Fruit fly (Drosophila melanogaster) whole organism, embryonic: ENCODE measurements around the gene CG11267.

Experiments used
- Abd-B ChIP-seq: fragments of 200-800 bp; sonication (Bioruptor generic); optimal IDR thresholded peaks from 2 replicates; lab custom pipeline; 2018; ENCODE audit warnings: missing biosample characterization, mild to moderate bottlenecking, missing genetic modification characterization, moderate library complexity
- Atf-2 ChIP-seq: fragments of 200-800 bp; sonication (Bioruptor generic); optimal IDR thresholded peaks from 2 replicates; lab custom pipeline; 2016; ENCODE audit warnings: missing biosample characterization, missing genetic modification characterization
- BEAF-32 ChIP-seq: fragments of 200-800 bp; sonication (Bioruptor generic); optimal IDR thresholded peaks from 3 replicates; lab custom pipeline; 2017; ENCODE audit warnings: missing biosample characterization, missing genetic modification characterization, mild to moderate bottlenecking, moderate library complexity, missing genetic modification reagents
- CG10979 ChIP-seq: fragments of 200-800 bp; sonication (Bioruptor generic); optimal IDR thresholded peaks from 2 replicates; lab custom pipeline; 2018; ENCODE audit warnings: missing biosample characterization, mild to moderate bottlenecking, missing genetic modification characterization, moderate library complexity
- CG11504 ChIP-seq: fragments of 200-800 bp; sonication (Bioruptor generic); optimal IDR thresholded peaks from 3 replicates; lab custom pipeline; 2019; ENCODE audit warnings: missing biosample characterization, mild to moderate bottlenecking, missing genetic modification characterization, moderate library complexity
- CG11560 ChIP-seq: fragments of 200-800 bp; sonication (Bioruptor generic); IDR thresholded peaks from 3 replicates; pipeline ENCODE4 v1.3.6; 2022; ENCODE audit warnings: missing biosample characterization, missing genetic modification characterization
- CG11723 ChIP-seq: fragments of 200-800 bp; sonication (Bioruptor generic); optimal IDR thresholded peaks from 2 replicates; lab custom pipeline; 2017; ENCODE audit warnings: missing biosample characterization, mild to moderate bottlenecking, missing genetic modification characterization
- CG12744 ChIP-seq: fragments of 200-800 bp; sonication (Bioruptor generic); optimal IDR thresholded peaks from 2 replicates; lab custom pipeline; 2016; ENCODE audit warnings: missing biosample characterization, missing genetic modification characterization
- CG15269 ChIP-seq: fragments of 200-800 bp; sonication (Bioruptor generic); optimal IDR thresholded peaks from 2 replicates; lab custom pipeline; 2018; ENCODE audit warnings: missing biosample characterization, mild to moderate bottlenecking, missing genetic modification characterization, moderate library complexity
- CG17568 ChIP-seq: fragments of 200-800 bp; sonication (Bioruptor generic); optimal IDR thresholded peaks from 2 replicates; lab custom pipeline; 2018; ENCODE audit warnings: missing biosample characterization, mild to moderate bottlenecking, missing genetic modification characterization, moderate library complexity
- CG17829 ChIP-seq: fragments of 200-800 bp; optimal IDR thresholded peaks from 2 replicates; lab custom pipeline; 2019; ENCODE audit warnings: missing biosample characterization, mild to moderate bottlenecking, missing genetic modification characterization, moderate library complexity
- CG18764 ChIP-seq: fragments of 200-800 bp; sonication (Bioruptor generic); optimal IDR thresholded peaks from 3 replicates; lab custom pipeline; 2016; ENCODE audit warnings: missing biosample characterization, missing genetic modification characterization
- CG30403 ChIP-seq: fragments of 200-800 bp; sonication (Bioruptor generic); optimal IDR thresholded peaks from 3 replicates; lab custom pipeline; 2016; ENCODE audit warnings: missing biosample characterization, missing genetic modification characterization
- CG4707 ChIP-seq: fragments of 200-800 bp; sonication (Bioruptor generic); optimal IDR thresholded peaks from 2 replicates; lab custom pipeline; 2018; ENCODE audit warnings: missing biosample characterization, mild to moderate bottlenecking, missing genetic modification characterization, moderate library complexity
- CG8924 ChIP-seq: fragments of 200-800 bp; optimal IDR thresholded peaks from 3 replicates; lab custom pipeline; 2019; ENCODE audit warnings: missing biosample characterization, mild to moderate bottlenecking, missing genetic modification characterization, moderate library complexity
- CG9817 ChIP-seq: fragments of 200-800 bp; sonication (Bioruptor generic); optimal IDR thresholded peaks from 2 replicates; lab custom pipeline; 2018; ENCODE audit warnings: missing biosample characterization, mild to moderate bottlenecking, missing genetic modification characterization, moderate library complexity
- D19B ChIP-seq: fragments of 200-800 bp; sonication (Bioruptor generic); optimal IDR thresholded peaks from 2 replicates; lab custom pipeline; 2017; ENCODE audit warnings: missing biosample characterization, mild to moderate bottlenecking, missing genetic modification characterization
- E2f1 ChIP-seq: fragments of 200-800 bp; sonication (Bioruptor generic); IDR thresholded peaks from 2 replicates; pipeline ENCODE4 v1.3.6; 2022; ENCODE audit warnings: missing biosample characterization, missing genetic modification characterization
- Ets65A ChIP-seq: fragments of 200-800 bp; sonication (Bioruptor generic); peaks from one replicate; lab custom pipeline; 2016; ENCODE audit warnings: missing biosample characterization, missing genetic modification characterization
- Fer2 ChIP-seq: fragments of 200-800 bp; sonication (Bioruptor generic); optimal IDR thresholded peaks from 2 replicates; lab custom pipeline; 2018; ENCODE audit warnings: missing biosample characterization, mild to moderate bottlenecking, missing genetic modification characterization, moderate library complexity
- HLH3B ChIP-seq: fragments of 200-800 bp; sonication (Bioruptor generic); IDR thresholded peaks from 2 replicates; pipeline ENCODE4 v1.3.6; 2022; ENCODE audit warnings: missing biosample characterization, missing genetic modification characterization
- HLH4C ChIP-seq: fragments of 200-800 bp; sonication (Bioruptor generic); IDR thresholded peaks from 3 replicates; pipeline ENCODE4 v1.3.6; 2022; ENCODE audit warnings: missing biosample characterization, missing genetic modification characterization; ENCODE audit not compliant: partially characterized antibody
- HmgD ChIP-seq: fragments of 200-800 bp; sonication (Bioruptor generic); optimal IDR thresholded peaks from 3 replicates; lab custom pipeline; 2016; ENCODE audit warnings: missing biosample characterization, missing genetic modification characterization
- Hr3 ChIP-seq: fragments of 200-800 bp; sonication (Bioruptor generic); optimal IDR thresholded peaks from 3 replicates; lab custom pipeline; 2016; ENCODE audit warnings: missing biosample characterization, missing genetic modification characterization
- Hr51 ChIP-seq, 2 experiments: fragments of 200-800 bp; sonication (Bioruptor generic); optimal IDR thresholded peaks; 2 replicates in 1 of 2; 3 replicates in 1 of 2; lab custom pipeline; 2016 to 2018; ENCODE audit warnings: missing biosample characterization in 2 of 2, missing genetic modification characterization in 2 of 2, mild to moderate bottlenecking in 1 of 2, moderate library complexity in 1 of 2
- NfI ChIP-seq: fragments of 200-800 bp; sonication (Bioruptor generic); optimal IDR thresholded peaks from 3 replicates; lab custom pipeline; 2018; ENCODE audit warnings: missing biosample characterization, mild to moderate bottlenecking, missing genetic modification characterization, moderate library complexity
- Ravus ChIP-seq: fragments of 200-800 bp; sonication (Bioruptor generic); IDR thresholded peaks from 2 replicates; pipeline ENCODE4 v1.3.6; 2022; ENCODE audit warnings: missing biosample characterization, missing genetic modification characterization
- Stat92E ChIP-seq, 3 experiments: fragments of >200 bp in 2 of 3; fragments of 200-800 bp in 1 of 3; sonication (Bioruptor generic) in 1 of 3; optimal IDR thresholded peaks; 2 replicates each; lab custom pipeline; 2017 to 2019; ENCODE audit warnings: missing biosample characterization in 3 of 3, missing genetic modification characterization in 3 of 3, mild to moderate bottlenecking in 1 of 3, moderate library complexity in 1 of 3
- ab ChIP-seq: fragments of 200-800 bp; sonication (Bioruptor generic); optimal IDR thresholded peaks from 2 replicates; lab custom pipeline; 2016; ENCODE audit warnings: missing biosample characterization, missing genetic modification characterization
- ac ChIP-seq: fragments of 200-800 bp; sonication (Bioruptor generic); optimal IDR thresholded peaks from 3 replicates; lab custom pipeline; 2017; ENCODE audit warnings: missing biosample characterization, mild to moderate bottlenecking, missing genetic modification characterization
- ci ChIP-seq: fragments of 200-800 bp; sonication (Bioruptor generic); IDR thresholded peaks from 3 replicates; pipeline ENCODE4 v1.3.6; 2022; ENCODE audit warnings: missing biosample characterization, missing genetic modification characterization
- dimm ChIP-seq: fragments of 200-800 bp; sonication (Bioruptor generic); IDR thresholded peaks from 2 replicates; pipeline ENCODE4 v1.3.6; 2022; ENCODE audit warnings: missing biosample characterization, missing genetic modification characterization
- disco-r ChIP-seq: fragments of 200-800 bp; sonication (Bioruptor generic); optimal IDR thresholded peaks from 2 replicates; lab custom pipeline; 2016; ENCODE audit warnings: missing biosample characterization, missing genetic modification characterization
- gcm2 ChIP-seq: fragments of 200-800 bp; sonication (Bioruptor generic); optimal IDR thresholded peaks from 2 replicates; lab custom pipeline; 2016; ENCODE audit warnings: missing biosample characterization, missing genetic modification characterization
- grau ChIP-seq: fragments of 200-800 bp; optimal IDR thresholded peaks from 3 replicates; lab custom pipeline; 2019; ENCODE audit warnings: missing biosample characterization, mild to moderate bottlenecking, missing genetic modification characterization, moderate library complexity
- ind ChIP-seq: fragments of 200-800 bp; sonication (Bioruptor generic); optimal IDR thresholded peaks from 3 replicates; lab custom pipeline; 2016; ENCODE audit warnings: missing biosample characterization, missing genetic modification characterization
- klu ChIP-seq: fragments of 200-800 bp; sonication (Bioruptor generic); IDR thresholded peaks from 2 replicates; pipeline ENCODE4 v1.3.6; 2022; ENCODE audit warnings: missing biosample characterization, missing genetic modification characterization
- knrl ChIP-seq: fragments of 200-800 bp; sonication (Bioruptor generic); IDR thresholded peaks from 3 replicates; pipeline ENCODE4 v1.3.6; 2022; ENCODE audit warnings: missing biosample characterization, missing genetic modification characterization; ENCODE audit not compliant: partially characterized antibody
- lbe ChIP-seq: fragments of 200-800 bp; sonication (Bioruptor generic); optimal IDR thresholded peaks from 2 replicates; lab custom pipeline; 2016; ENCODE audit warnings: missing biosample characterization, mild to moderate bottlenecking, missing genetic modification characterization
- nmo ChIP-seq: fragments of 200-800 bp; sonication (Bioruptor generic); optimal IDR thresholded peaks from 2 replicates; lab custom pipeline; 2018; ENCODE audit warnings: missing biosample characterization, mild to moderate bottlenecking, missing genetic modification characterization, moderate library complexity
- pzg ChIP-seq: fragments of 200-800 bp; sonication (Bioruptor generic); optimal IDR thresholded peaks from 3 replicates; lab custom pipeline; 2018; ENCODE audit warnings: missing biosample characterization, mild to moderate bottlenecking, missing genetic modification characterization, moderate library complexity
- rib ChIP-seq: fragments of 200-800 bp; sonication (Bioruptor generic); IDR thresholded peaks from 2 replicates; pipeline ENCODE4 v1.3.6; 2022; ENCODE audit warnings: missing biosample characterization, missing genetic modification characterization
- sd ChIP-seq: fragments of 200-800 bp; sonication (Bioruptor generic); optimal IDR thresholded peaks from 3 replicates; lab custom pipeline; 2018; ENCODE audit warnings: missing biosample characterization, mild to moderate bottlenecking, missing genetic modification characterization, moderate library complexity
- so ChIP-seq: fragments of 200-800 bp; sonication (Bioruptor generic); IDR thresholded peaks from 3 replicates; pipeline ENCODE4 v1.3.6; 2022; ENCODE audit warnings: missing biosample characterization, missing genetic modification characterization
- stc ChIP-seq: fragments of 200-800 bp; sonication (Bioruptor generic); IDR thresholded peaks from 2 replicates; pipeline ENCODE4 v1.3.6; 2022; ENCODE audit warnings: missing biosample characterization, missing genetic modification characterization
- stwl ChIP-seq: fragments of 200-800 bp; sonication (Bioruptor generic); optimal IDR thresholded peaks from 3 replicates; lab custom pipeline; 2018; ENCODE audit warnings: missing biosample characterization, mild to moderate bottlenecking, missing genetic modification characterization, moderate library complexity
- trh ChIP-seq: fragments of 200-800 bp; sonication (Bioruptor generic); optimal IDR thresholded peaks from 2 replicates; lab custom pipeline; 2016; ENCODE audit warnings: missing biosample characterization, missing genetic modification characterization
- vvl ChIP-seq: fragments of 200-800 bp; sonication (Bioruptor generic); IDR thresholded peaks from 2 replicates; pipeline ENCODE4 v1.3.6; 2022; ENCODE audit warnings: missing biosample characterization, missing genetic modification characterization
- wor ChIP-seq: fragments of 200-800 bp; sonication (Bioruptor generic); IDR thresholded peaks from 2 replicates; pipeline ENCODE4 v1.3.6; 2022; ENCODE audit warnings: missing biosample characterization, missing genetic modification characterization
- zfh1 ChIP-seq: fragments of 200-800 bp; sonication (Bioruptor generic); IDR thresholded peaks from 3 replicates; pipeline ENCODE4 v1.3.6; 2022; ENCODE audit warnings: missing biosample characterization, missing genetic modification characterization

Gene CG11267

dm6 chr3L:13030055-13030634 is 14.3 kb downstream of the CG11267 start:
- no peak for TF ChIP-seq lbe (GFP tag; lab: Kevin White, UChicago)
- TF ChIP-seq zfh1 (GFP tag; lab: Robert Waterston, UW): no peak
- TF ChIP-seq grau (tag; lab: Kevin White, UChicago): peak; percentile 39
- TF ChIP-seq CG10979: peak; percentile 3
- no peak for TF ChIP-seq CG12744 (GFP tag; lab: Kevin White, UChicago)
- no peak for TF ChIP-seq CG18764
- TF ChIP-seq Ravus (GFP tag; lab: Robert Waterston, UW): no peak
- peak; percentile 20 for TF ChIP-seq sd (tag; lab: Kevin White, UChicago)
- peak; percentile 0 for TF ChIP-seq ind (GFP tag; lab: Kevin White, UChicago)
- TF ChIP-seq disco-r: no peak
- peak in 1 of 2 experiments; percentile 58 for TF ChIP-seq Hr51 (GFP tag; optimal IDR thresholded peaks at IDR 0.05; lab: Kevin White, UChicago)
- TF ChIP-seq BEAF-32 (GFP tag; lab: Kevin White, UChicago): no peak
- peak; percentile 7 for TF ChIP-seq NfI
- 0 out of 3 replicates have a peak, but pooled peaks have one; percentile 22 for TF ChIP-seq ci (GFP tag; lab: Robert Waterston, UW)
- TF ChIP-seq CG11504: peak; percentile 61
- no peak for TF ChIP-seq Stat92E (GFP tag; optimal IDR thresholded peaks at IDR 0.05; lab: Kevin White, UChicago)
- TF ChIP-seq CG15269 (tag; lab: Kevin White, UChicago): peak; percentile 48
- no peak for TF ChIP-seq gcm2 (GFP tag; lab: Kevin White, UChicago)
- no peak for TF ChIP-seq knrl
- no peak for TF ChIP-seq Atf-2 (GFP tag; lab: Kevin White, UChicago)
- no peak for TF ChIP-seq vvl (GFP tag; lab: Robert Waterston, UW)
- TF ChIP-seq Ets65A (GFP tag; lab: Kevin White, UChicago): peak; percentile 79
- TF ChIP-seq CG8924: peak; percentile 22
- TF ChIP-seq Fer2 (tag; lab: Kevin White, UChicago): no peak
- TF ChIP-seq pzg (GFP tag; lab: Kevin White, UChicago): no peak
- TF ChIP-seq rib (GFP tag; lab: Robert Waterston, UW): no peak
- no peak for TF ChIP-seq CG17568 (GFP tag; lab: Kevin White, UChicago)
- no peak for TF ChIP-seq CG11723 (GFP tag; lab: Kevin White, UChicago)
- TF ChIP-seq D19B (GFP tag; lab: Kevin White, UChicago): no peak
- TF ChIP-seq CG4707 (GFP tag; lab: Kevin White, UChicago): no peak
- no peak for TF ChIP-seq stc (GFP tag; lab: Robert Waterston, UW)
- TF ChIP-seq stwl (tag; lab: Kevin White, UChicago): no peak
- peak; percentile 37 for TF ChIP-seq CG30403 (GFP tag; lab: Kevin White, UChicago)
- TF ChIP-seq dimm (GFP tag; lab: Robert Waterston, UW): no peak
- TF ChIP-seq HLH4C (GFP tag; lab: Robert Waterston, UW): no peak
- peak; percentile 15 for TF ChIP-seq nmo
- no peak for TF ChIP-seq HLH3B (GFP tag; lab: Robert Waterston, UW)
- no peak for TF ChIP-seq klu (GFP tag; lab: Robert Waterston, UW)
- TF ChIP-seq wor (GFP tag; lab: Robert Waterston, UW): no peak
- peak; percentile 7 for TF ChIP-seq CG9817
- TF ChIP-seq CG11560 (tag; lab: Robert Waterston, UW): no peak
- TF ChIP-seq CG17829: peak; percentile 19
- no peak for TF ChIP-seq E2f1 (GFP tag; lab: Robert Waterston, UW)
- TF ChIP-seq ab (GFP tag; lab: Kevin White, UChicago): no peak
- TF ChIP-seq trh (GFP tag; lab: Kevin White, UChicago): no peak
- no peak for TF ChIP-seq ac (GFP tag; lab: Kevin White, UChicago)
- no peak for TF ChIP-seq Hr3 (GFP tag; lab: Kevin White, UChicago)
- 0 out of 3 replicates have a peak, but pooled peaks have one; percentile 17 for TF ChIP-seq so
- no peak for TF ChIP-seq HmgD
- TF ChIP-seq Abd-B (GFP tag; lab: Kevin White, UChicago): peak; percentile 37
